Fruit fly (Drosophila melanogaster): ENCODE data around the gene UGP.

DNA sequence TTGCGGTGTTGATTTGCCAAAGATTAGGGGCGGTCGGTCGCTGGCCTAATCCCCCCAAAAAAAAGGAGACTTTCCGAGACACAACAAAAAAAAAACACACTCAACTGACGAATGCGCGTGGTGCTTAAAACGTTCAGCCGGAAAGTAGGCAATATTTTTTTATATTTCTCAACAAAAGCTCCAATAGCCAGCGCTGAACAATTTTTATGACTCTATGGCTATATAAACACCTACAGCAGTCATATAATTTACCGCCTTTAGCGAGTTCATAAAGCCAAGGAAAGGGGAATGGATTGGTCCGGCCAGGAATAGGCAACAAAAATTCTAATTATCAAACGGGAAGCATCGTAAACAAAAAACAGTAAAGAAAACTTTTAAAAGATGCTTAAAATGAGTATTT, 54.3 kb downstream of the UGP start:
- TF ChIP-seq bab1 (GFP tag; optimal IDR thresholded peaks at IDR 0.05) (no peak), toe (GFP tag; optimal IDR thresholded peaks at IDR 0.05) (no peak), tj (GFP tag; optimal IDR thresholded peaks at IDR 0.05) (no peak), Mnt (GFP tag; optimal IDR thresholded peaks at IDR 0.05) (no peak), CG7045 (GFP tag; optimal IDR thresholded peaks at IDR 0.05) (no peak), Crg-1 (GFP tag; optimal IDR thresholded peaks at IDR 0.05) (no peak), pad (GFP tag; optimal IDR thresholded peaks at IDR 0.05) (no peak), kay (GFP tag; ENCODE audit: borderline replicate concordance) (no peak), Hr96 (GFP tag; optimal IDR thresholded peaks at IDR 0.05) (no peak), cnc (optimal IDR thresholded peaks at IDR 0.05) (no peak), CG1620 (GFP tag; optimal IDR thresholded peaks at IDR 0.05) (no peak), cic (GFP tag; optimal IDR thresholded peaks at IDR 0.05) (no peak)
